Worm (Caenorhabditis elegans): ENCODE results near the gene F09E10.6.

The F09E10.6 gene

DNA sequence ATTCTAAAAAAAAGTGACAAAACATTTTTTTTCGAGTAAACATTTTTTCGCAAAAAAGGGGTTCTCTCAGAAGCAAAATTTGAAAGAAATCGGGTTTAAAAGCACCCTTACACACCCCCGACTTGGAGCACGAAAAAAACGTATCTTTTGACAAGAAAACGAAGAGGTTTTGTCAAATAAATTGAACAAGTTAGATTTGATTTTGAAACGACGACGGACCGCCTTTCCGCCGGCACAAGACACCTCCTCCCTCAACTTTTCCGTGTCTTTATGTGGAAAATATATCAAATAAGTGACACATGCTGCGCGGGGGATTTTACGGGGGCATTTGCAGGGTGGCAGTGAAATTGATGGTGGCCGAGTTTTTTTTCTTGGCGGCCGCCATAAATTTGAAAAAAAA, 29.4 kb downstream of the F09E10.6 start:
- no peak for TF ChIP-seq lir-1 (GFP tag; conservative IDR thresholded peaks at IDR 0.05)
- no peak for TF ChIP-seq chd-7 (tag; optimal IDR thresholded peaks at IDR 0.05)
- no peak for TF ChIP-seq D2030.7 (GFP tag; IDR thresholded peaks at IDR 0.05)
- no peak for TF ChIP-seq K11D2.4 (GFP tag; IDR thresholded peaks at IDR 0.05)
- TF ChIP-seq ceh-40 (GFP tag; IDR thresholded peaks at IDR 0.05) = no peak
- TF ChIP-seq ceh-91 (GFP tag; IDR thresholded peaks at IDR 0.05) = no peak
- no peak for TF ChIP-seq ceh-100 (GFP tag; IDR thresholded peaks at IDR 0.05)
- no peak for TF ChIP-seq ZK185.1 (tag; optimal IDR thresholded peaks at IDR 0.05; ENCODE audit: poor library complexity, severe bottlenecking)
- no peak for TF ChIP-seq nfya-1 (tag; optimal IDR thresholded peaks at IDR 0.05; ENCODE audit: borderline replicate concordance, insufficient read depth)
- TF ChIP-seq lin-54 (GFP tag; optimal IDR thresholded peaks at IDR 0.05) = no peak
- no peak for TF ChIP-seq rcor-1 (GFP tag; IDR thresholded peaks at IDR 0.05)
- TF ChIP-seq let-526 (GFP tag; IDR thresholded peaks at IDR 0.05) = no peak
- TF ChIP-seq ceh-58 (GFP tag; IDR thresholded peaks at IDR 0.05) = no peak
- no peak for TF ChIP-seq nhr-80 (tag; optimal IDR thresholded peaks at IDR 0.05)

DNA sequence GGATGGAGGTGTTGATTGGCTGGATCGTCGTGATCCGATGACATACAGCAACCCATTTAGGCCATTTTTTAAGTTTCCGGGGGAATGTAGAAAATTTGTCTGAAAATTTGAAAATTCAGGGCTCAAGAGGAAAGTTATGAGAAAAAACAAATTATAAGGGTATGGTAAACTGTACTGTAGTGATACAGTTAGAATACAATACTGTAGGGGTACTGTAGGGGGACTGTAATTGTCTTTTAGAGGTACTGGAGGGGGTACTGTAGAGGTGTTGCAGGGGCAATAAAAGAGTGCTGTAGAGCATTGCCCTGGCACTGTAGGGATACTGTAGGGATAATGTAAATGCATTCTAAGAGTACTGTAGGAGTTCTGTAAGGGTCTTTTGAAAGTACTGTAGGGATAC, 32.8 kb downstream of the F09E10.6 start, which contains the start of gene D1005.6:
TSS of gene D1005.6 (minus strand) at position 101 of the 400 bp plus-strand sequence.
- TF ChIP-seq zfh-2 (GFP tag; conservative IDR thresholded peaks at IDR 0.05) = no peak

DNA sequence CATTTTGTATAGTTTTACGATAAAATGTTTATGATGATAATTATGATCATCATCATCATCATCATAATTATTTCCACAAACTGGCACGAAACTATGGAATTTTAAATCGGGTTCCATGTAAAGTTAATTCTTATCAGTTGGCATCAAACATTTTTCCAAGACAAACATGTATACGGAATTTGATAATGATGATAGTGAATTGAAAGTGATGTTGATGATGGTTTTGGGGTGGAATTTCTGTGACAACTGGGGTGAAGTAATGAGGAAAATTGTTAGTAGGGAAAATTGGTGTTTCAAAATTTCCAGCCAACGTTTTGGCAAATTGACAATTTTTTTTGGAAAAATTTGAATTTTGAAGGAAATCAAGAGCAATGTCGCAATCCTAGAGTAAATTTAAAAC, 37.7 kb downstream of the F09E10.6 start:
- TF ChIP-seq aptf-3 (GFP tag; IDR thresholded peaks at IDR 0.05) (no peak), zfh-2 (GFP tag; conservative IDR thresholded peaks at IDR 0.05) (no peak), nhr-80 (tag; optimal IDR thresholded peaks at IDR 0.05) (no peak), attf-6 (GFP tag; IDR thresholded peaks at IDR 0.05) (no peak), madf-6 (GFP tag; IDR thresholded peaks at IDR 0.05) (no peak), mxl-1 (tag; optimal IDR thresholded peaks at IDR 0.05) (no peak), D2030.7 (GFP tag; IDR thresholded peaks at IDR 0.05) (no peak), hsf-1 (GFP tag; IDR thresholded peaks at IDR 0.05) (no peak), egl-44 (GFP tag; IDR thresholded peaks at IDR 0.05) (no peak), snpc-4 (GFP tag; optimal IDR thresholded peaks at IDR 0.05) (no peak), snpc-4 (tag; optimal IDR thresholded peaks at IDR 0.05) (no peak), ceh-79 (tag; optimal IDR thresholded peaks at IDR 0.05) (no peak), lin-35 (GFP tag; optimal IDR thresholded peaks at IDR 0.05) (no peak), F57A8.1 (GFP tag; optimal IDR thresholded peaks at IDR 0.05) (no peak), hmg-20 (GFP tag; IDR thresholded peaks at IDR 0.05) (no peak), B0336.3 (GFP tag; IDR thresholded peaks at IDR 0.05) (no peak), C17E4.6 (GFP tag; IDR thresholded peaks at IDR 0.05) (no peak)

DNA sequence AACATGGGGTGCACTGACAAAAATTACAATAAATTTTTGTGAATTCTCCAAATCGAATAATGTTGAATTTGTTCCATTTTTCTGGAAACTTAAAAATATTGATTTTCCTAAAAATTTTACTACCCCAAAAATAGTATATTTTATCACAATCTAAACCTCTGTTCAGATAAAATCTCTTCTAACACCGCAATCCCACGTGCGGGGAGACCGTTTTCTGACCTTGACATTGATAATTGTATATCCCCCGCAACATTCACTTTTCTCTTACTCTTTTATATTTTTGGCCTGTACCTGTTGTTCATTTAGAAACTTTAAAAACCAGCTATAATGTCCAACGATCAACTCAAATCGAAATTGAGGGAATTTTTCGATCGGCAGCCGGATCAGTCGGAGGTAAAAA, 38.7 kb downstream of the F09E10.6 start, which contains the start of gene D1005.2:
TSS of gene D1005.2 (plus strand) at position 230 of the 400 bp plus-strand sequence.
- TF ChIP-seq mes-4 (tag; optimal IDR thresholded peaks at IDR 0.05) (no peak), hsf-1 (GFP tag; IDR thresholded peaks at IDR 0.05) (no peak), C17E4.6 (GFP tag; IDR thresholded peaks at IDR 0.05) (no peak), K11D2.4 (GFP tag; IDR thresholded peaks at IDR 0.05) (no peak), him-1 (tag; optimal IDR thresholded peaks at IDR 0.05) (no peak), B0019.2 (GFP tag; conservative IDR thresholded peaks at IDR 0.05) (no peak), pbrm-1 (GFP tag; IDR thresholded peaks at IDR 0.05) (no peak), hrde-1 (tag; optimal IDR thresholded peaks at IDR 0.05; ENCODE audit: borderline replicate concordance) (no peak), lin-54 (GFP tag; optimal IDR thresholded peaks at IDR 0.05) (no peak), madf-10 (tag; optimal IDR thresholded peaks at IDR 0.05) (no peak), Y53F4B.3 (GFP tag; IDR thresholded peaks at IDR 0.05) (no peak), ekl-4 (GFP tag; IDR thresholded peaks at IDR 0.05) (no peak), hmg-1.2 (GFP tag; IDR thresholded peaks at IDR 0.05) (no peak), B0336.3 (GFP tag; IDR thresholded peaks at IDR 0.05) (no peak)

Measured in whole organism, young adult.